Fruit fly (Drosophila melanogaster): Measurements from ENCODE around the gene pll.
A peak's percentile ranks its signal among the peaks of the same experiment; 100 is the strongest.

Gene pll

DNA sequence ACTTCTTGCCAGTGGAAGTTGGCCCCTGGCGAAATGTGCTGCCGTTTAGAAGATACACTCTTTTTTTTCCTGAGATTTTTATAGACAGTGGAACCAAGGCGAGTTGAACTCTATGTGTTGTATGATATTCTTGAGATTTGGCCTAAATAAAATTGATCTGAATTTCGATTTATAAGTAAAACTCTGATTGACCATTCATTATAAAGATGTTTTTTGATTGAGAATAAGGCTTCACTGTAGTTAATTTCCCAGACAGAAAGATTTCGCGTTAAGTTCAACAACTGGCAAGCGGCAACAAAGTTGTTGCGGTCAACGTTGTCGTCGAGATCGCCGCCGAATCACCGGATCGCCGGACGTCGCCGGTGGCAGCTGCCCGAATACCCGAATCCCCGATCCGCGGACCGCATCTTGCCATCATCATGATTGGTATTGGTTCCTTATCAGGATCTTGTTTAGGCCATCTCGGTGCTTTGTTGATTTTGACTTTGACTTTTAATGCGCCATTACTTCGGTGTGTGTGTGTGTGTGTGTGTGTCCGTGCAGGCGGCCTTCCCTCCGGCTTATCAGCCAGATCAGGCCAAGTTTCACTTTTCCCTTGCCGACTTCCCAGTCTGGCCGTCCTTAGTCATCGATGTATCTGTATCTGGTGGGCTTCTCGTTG, 30.8 kb downstream of the pll start (continued):
- no peak for TF ChIP-seq Eip93F (GFP tag; optimal IDR thresholded peaks at IDR 0.05)
- TF ChIP-seq CG1621 (tag; optimal IDR thresholded peaks at IDR 0.05): no peak
- TF ChIP-seq CG10631 (GFP tag; optimal IDR thresholded peaks at IDR 0.05): peak; percentile 28
- peak; percentile 23 for TF ChIP-seq Sox102F (GFP tag; optimal IDR thresholded peaks at IDR 0.05)
- peak; percentile 59; the same call in 2 of the 3 replicates for TF ChIP-seq CG6163 (GFP tag; IDR thresholded peaks at IDR 0.05)
- TF ChIP-seq fkh (GFP tag; optimal IDR thresholded peaks at IDR 0.05): no peak
- peak; percentile 42 for TF ChIP-seq Met (GFP tag; optimal IDR thresholded peaks at IDR 0.05)
- TF ChIP-seq Hr39 (GFP tag; optimal IDR thresholded peaks at IDR 0.05): peak; percentile 17
- TF ChIP-seq CG32006 (GFP tag; optimal IDR thresholded peaks at IDR 0.05): peak; percentile 7
- TF ChIP-seq Smox (GFP tag; optimal IDR thresholded peaks at IDR 0.05): peak; percentile 16
- TF ChIP-seq OdsH (GFP tag; optimal IDR thresholded peaks at IDR 0.05): peak; percentile 16
- TF ChIP-seq CG15336 (GFP tag; IDR thresholded peaks at IDR 0.05): no peak
- no peak for TF ChIP-seq CG4318 (GFP tag; optimal IDR thresholded peaks at IDR 0.05)
- TF ChIP-seq vri (GFP tag; optimal IDR thresholded peaks at IDR 0.05): no peak
- TF ChIP-seq CG31627 (GFP tag; optimal IDR thresholded peaks at IDR 0.05): peak; percentile 25
- TF ChIP-seq fd59A (GFP tag; optimal IDR thresholded peaks at IDR 0.05): peak; percentile 47
- no peak for TF ChIP-seq Lpt (GFP tag; optimal IDR thresholded peaks at IDR 0.05)
- TF ChIP-seq Sox15 (GFP tag; optimal IDR thresholded peaks at IDR 0.05): no peak
- no peak for TF ChIP-seq dac (GFP tag; optimal IDR thresholded peaks at IDR 0.05)
- TF ChIP-seq CG6276 (GFP tag; optimal IDR thresholded peaks at IDR 0.05): no peak
- no peak for TF ChIP-seq salr (GFP tag; optimal IDR thresholded peaks at IDR 0.05)
- TF ChIP-seq CG6792 (GFP tag; optimal IDR thresholded peaks at IDR 0.05): peak; percentile 52
- TF ChIP-seq CG3919 (GFP tag; optimal IDR thresholded peaks at IDR 0.05): peak; percentile 53

DNA sequence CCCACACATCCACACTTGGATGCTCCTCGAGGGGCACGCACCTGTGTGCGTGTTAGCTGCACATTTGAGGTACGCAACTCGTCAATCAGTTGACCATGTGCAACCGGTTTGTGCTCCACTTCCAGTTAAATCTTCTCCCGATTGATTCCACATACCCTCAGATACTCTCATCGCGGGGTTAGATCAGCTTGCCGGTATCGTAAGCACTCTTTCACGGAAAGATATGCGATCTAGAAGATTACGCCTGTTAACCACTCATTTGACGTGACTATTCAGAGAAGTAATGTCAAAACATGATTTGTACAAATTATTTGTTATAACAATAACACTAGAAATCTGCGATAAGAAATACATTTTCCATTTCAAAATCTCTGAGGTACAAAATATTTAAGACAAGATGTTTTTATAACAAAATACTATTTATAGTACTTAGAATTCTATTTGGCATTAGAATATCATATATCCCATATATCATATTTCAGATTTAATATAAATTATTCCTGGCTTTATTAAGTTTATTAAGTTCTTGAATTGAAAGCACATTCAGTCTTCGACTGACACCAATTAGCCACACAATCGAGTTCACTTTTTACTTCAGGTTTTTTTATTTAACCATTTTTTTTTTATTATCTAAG, 32.0 kb downstream of the pll start:
- TF ChIP-seq CG10631 (GFP tag; optimal IDR thresholded peaks at IDR 0.05): peak; percentile 7
- TF ChIP-seq Met (GFP tag; optimal IDR thresholded peaks at IDR 0.05): peak; percentile 1
- TF ChIP-seq CG32006 (GFP tag; optimal IDR thresholded peaks at IDR 0.05): peak; percentile 62
- peak; percentile 21 for TF ChIP-seq acj6 (GFP tag; optimal IDR thresholded peaks at IDR 0.05)
- no peak for TF ChIP-seq dsx (GFP tag; optimal IDR thresholded peaks at IDR 0.05; ENCODE audit: poor library complexity, severe bottlenecking)
- peak in 1 of 2 experiments; percentile 88 for TF ChIP-seq ss (GFP tag; optimal IDR thresholded peaks at IDR 0.05)
- no peak for TF ChIP-seq topi (GFP tag; optimal IDR thresholded peaks at IDR 0.05)
- TF ChIP-seq CG8319 (GFP tag; optimal IDR thresholded peaks at IDR 0.05): no peak
- peak; percentile 52 for TF ChIP-seq Eip78C (GFP tag)
- TF ChIP-seq CG4318 (GFP tag; optimal IDR thresholded peaks at IDR 0.05): peak; percentile 21
- no peak for TF ChIP-seq CG31627 (GFP tag; optimal IDR thresholded peaks at IDR 0.05)
- TF ChIP-seq eg (GFP tag; IDR thresholded peaks at IDR 0.05): 0 out of 3 replicates have a peak, but pooled peaks have one; percentile 12
- TF ChIP-seq CG16779 (tag; optimal IDR thresholded peaks at IDR 0.05): no peak
- TF ChIP-seq lz (GFP tag; optimal IDR thresholded peaks at IDR 0.05): no peak
- TF ChIP-seq Hr4 (GFP tag; optimal IDR thresholded peaks at IDR 0.05): peak; percentile 20
- TF ChIP-seq svp (GFP tag): peak; percentile 36
- peak; percentile 45 for TF ChIP-seq esn (GFP tag; optimal IDR thresholded peaks at IDR 0.05)

DNA sequence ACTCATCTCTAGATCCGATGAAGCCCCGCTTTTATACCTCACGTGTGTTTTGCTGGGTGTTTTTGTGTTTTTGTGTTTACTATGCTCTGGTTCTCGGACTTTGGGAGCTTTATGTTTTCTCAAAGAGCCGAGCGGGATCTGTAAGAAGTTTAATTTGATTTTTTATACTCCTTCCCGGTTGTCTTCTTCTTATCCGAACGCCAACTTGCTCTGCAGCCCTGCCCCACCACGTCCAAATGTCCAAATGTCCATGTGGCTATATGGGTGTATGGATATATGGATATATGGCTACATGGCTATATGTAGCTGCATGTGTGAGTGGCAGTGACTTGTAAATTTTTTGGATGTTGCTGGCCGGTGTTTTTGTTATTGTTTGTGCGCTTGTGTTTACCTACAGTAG, 34.2 kb downstream of the pll start:
- TF ChIP-seq Eip93F (GFP tag; optimal IDR thresholded peaks at IDR 0.05) (no peak), Hr38 (GFP tag; optimal IDR thresholded peaks at IDR 0.05) (no peak), CG6854 (GFP tag; optimal IDR thresholded peaks at IDR 0.05) (peak; percentile 70), eg (GFP tag; IDR thresholded peaks at IDR 0.05) (no peak), dsx (GFP tag; optimal IDR thresholded peaks at IDR 0.05; ENCODE audit: poor library complexity, severe bottlenecking) (peak; percentile 4), CG32006 (GFP tag; optimal IDR thresholded peaks at IDR 0.05) (no peak), OdsH (GFP tag; optimal IDR thresholded peaks at IDR 0.05) (no peak), esn (GFP tag; optimal IDR thresholded peaks at IDR 0.05) (no peak), fd85E (GFP tag; optimal IDR thresholded peaks at IDR 0.05) (no peak), CG4318 (GFP tag; optimal IDR thresholded peaks at IDR 0.05) (no peak), Ets96B (tag; optimal IDR thresholded peaks at IDR 0.05) (no peak), Hr4 (GFP tag; optimal IDR thresholded peaks at IDR 0.05) (no peak), CG8119 (GFP tag; IDR thresholded peaks at IDR 0.05) (no peak), salr (GFP tag; optimal IDR thresholded peaks at IDR 0.05) (no peak), CG16779 (tag; optimal IDR thresholded peaks at IDR 0.05) (no peak), CG11294 (GFP tag; IDR thresholded peaks at IDR 0.05) (no peak), ss (GFP tag; optimal IDR thresholded peaks at IDR 0.05) (peak in 1 of 2 experiments; percentile 25), vri (GFP tag; optimal IDR thresholded peaks at IDR 0.05) (no peak), cyc (GFP tag; optimal IDR thresholded peaks at IDR 0.05) (no peak), lz (GFP tag; optimal IDR thresholded peaks at IDR 0.05) (no peak), Sox15 (GFP tag; optimal IDR thresholded peaks at IDR 0.05) (no peak), Blimp-1 (GFP tag; optimal IDR thresholded peaks at IDR 0.05) (no peak), svp (GFP tag) (no peak), topi (GFP tag; optimal IDR thresholded peaks at IDR 0.05) (no peak), CG6276 (GFP tag; optimal IDR thresholded peaks at IDR 0.05) (no peak)

All from whole organism, prepupa.